Worm (Caenorhabditis elegans): ENCODE data around the gene C56C10.4.

ce11 chrII:6600973-6601372 lies 18.1 kb downstream of the C56C10.4 start, which contains the start of gene vps-33.2:
- TF ChIP-seq him-1 (tag; optimal IDR thresholded peaks at IDR 0.05) (no peak), dao-5 (tag; optimal IDR thresholded peaks at IDR 0.05) (no peak), W03F9.2 (tag; optimal IDR thresholded peaks at IDR 0.05) (no peak)
